Worm (Caenorhabditis elegans): ENCODE data around the gene F14H8.5.
A peak's percentile ranks its signal among the peaks of the same experiment; 100 is the strongest.
"Not testable (repeated sequence)": the region's sequence is repeated elsewhere in the genome, so short reads cannot be mapped to it uniquely, and the experiment has no call there.

F14H8.5 gene

DNA sequence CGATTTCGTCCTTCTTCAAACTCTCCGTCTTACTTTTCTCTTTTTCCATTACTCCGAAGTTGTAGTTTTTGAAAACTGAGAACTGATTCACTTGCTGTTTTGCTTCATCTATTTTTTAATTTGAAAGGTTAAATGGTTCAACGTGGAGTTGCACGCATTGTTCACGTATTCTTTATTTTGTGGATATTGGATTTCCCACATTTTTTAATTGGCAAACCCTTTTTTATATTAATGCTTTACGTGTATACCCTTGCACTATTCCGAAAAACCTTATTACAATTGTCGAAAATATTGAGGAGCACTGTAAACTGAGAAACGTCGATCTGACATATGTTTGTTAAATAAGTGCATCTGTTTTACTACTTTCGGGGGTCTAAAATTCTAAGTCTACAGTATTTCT, 15.9 kb downstream of the F14H8.5 start, which contains the start of gene melo-3:
TSS of gene melo-3 (minus strand) at position 101 of the 400 bp plus-strand sequence.
- TF ChIP-seq Y116A8C.19 (tag; optimal IDR thresholded peaks at IDR 0.05; ENCODE audit: borderline replicate concordance); dsc-1 (tag; optimal IDR thresholded peaks at IDR 0.05); ceh-88 (GFP tag; IDR thresholded peaks at IDR 0.05): not testable (repeated sequence)

DNA sequence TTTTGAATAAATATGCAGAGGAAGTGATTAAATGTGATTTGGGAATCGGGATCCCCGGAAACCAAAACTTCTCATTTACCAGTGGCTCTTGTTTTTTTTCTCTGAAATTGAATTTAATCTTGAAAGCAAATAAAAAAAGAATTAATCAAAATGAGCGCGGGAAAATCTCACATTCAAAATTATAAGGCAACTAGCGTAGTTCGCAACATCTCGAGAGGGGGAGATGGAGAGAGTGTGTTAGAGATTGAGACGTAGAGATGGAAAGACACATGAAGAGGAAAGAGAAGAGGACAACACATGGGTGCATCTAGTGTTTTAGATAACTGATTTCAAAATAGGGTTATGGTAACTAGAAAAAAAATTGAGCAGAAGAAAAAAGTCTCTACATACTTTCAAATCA, 27.3 kb downstream of the F14H8.5 start, which contains the start of gene sdc-3:
TSS of gene sdc-3 (minus strand) at position 101 of the 400 bp plus-strand sequence.
- peak; percentile 1 to 39 for TF ChIP-seq efl-1 (optimal IDR thresholded peaks at IDR 0.05)
- peak in 1 of 2 experiments; percentile 29 for TF ChIP-seq efl-1 (GFP tag; optimal IDR thresholded peaks at IDR 0.05 in 1 of 2)
- TF ChIP-seq nhr-20 (tag; optimal IDR thresholded peaks at IDR 0.05), result no peak
- TF ChIP-seq dpl-1 (GFP tag; optimal IDR thresholded peaks at IDR 0.05), result peak in 2 of 3 experiments; percentile 14 to 46
- TF ChIP-seq nhr-85 (tag), result peak; percentile 47

DNA sequence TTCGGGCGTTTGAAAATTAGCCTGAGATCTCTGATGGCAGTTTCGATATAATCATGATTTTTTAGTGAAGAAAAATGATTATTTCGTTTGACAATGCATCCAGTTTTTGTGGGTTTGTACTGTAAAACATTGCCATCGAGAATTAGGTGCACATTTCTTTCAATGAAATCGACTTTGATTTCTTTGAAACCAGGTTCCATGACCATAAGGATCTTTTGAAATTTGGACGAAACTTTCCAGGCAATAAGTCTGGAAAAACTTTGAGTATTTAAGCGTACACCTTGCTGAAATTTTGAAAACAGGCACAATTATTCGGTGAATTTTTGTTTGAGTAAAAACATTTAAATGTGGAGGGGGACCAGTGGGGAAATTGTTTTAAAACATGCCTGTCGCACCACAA, 30.9 kb downstream of the F14H8.5 start:
- TF ChIP-seq unc-130 (tag; optimal IDR thresholded peaks at IDR 0.05) (no peak), nhr-47 (tag; optimal IDR thresholded peaks at IDR 0.05) (no peak), mdl-1 (tag; optimal IDR thresholded peaks at IDR 0.05) (no peak), egl-27 (tag; optimal IDR thresholded peaks at IDR 0.05) (no peak), ces-1 (GFP tag; optimal IDR thresholded peaks at IDR 0.05) (no peak), mef-2 (tag; optimal IDR thresholded peaks at IDR 0.05) (no peak), vab-15 (tag; optimal IDR thresholded peaks at IDR 0.05) (no peak), aly-2 (tag; optimal IDR thresholded peaks at IDR 0.05) (no peak), C16A3.4 (tag; optimal IDR thresholded peaks at IDR 0.05) (no peak), sptf-1 (tag; optimal IDR thresholded peaks at IDR 0.05) (no peak), grh-1 (GFP tag; IDR thresholded peaks at IDR 0.05) (no peak), snpc-4 (tag; optimal IDR thresholded peaks at IDR 0.05) (no peak), dpl-1 (GFP tag; optimal IDR thresholded peaks at IDR 0.05) (no peak), hlh-17 (GFP tag; optimal IDR thresholded peaks at IDR 0.05; ENCODE audit: borderline replicate concordance) (no peak), elt-3 (tag; optimal IDR thresholded peaks at IDR 0.05) (no peak)

ce11 chrV:15052368-15052767, 31.5 kb downstream of the F14H8.5 start, which contains the start of the genes fbxa-82 and C25D7.5:
fbxa-82 (minus strand) TSS chrV:15052530.
C25D7.5 (plus strand) TSS chrV:15052650.
- TF ChIP-seq ztf-4 (tag; optimal IDR thresholded peaks at IDR 0.05), result no peak
- no peak for TF ChIP-seq ets-5 (GFP tag; IDR thresholded peaks at IDR 0.05)
- TF ChIP-seq pax-3 (tag; optimal IDR thresholded peaks at IDR 0.05), result no peak
- TF ChIP-seq rnt-1 (tag; optimal IDR thresholded peaks at IDR 0.05), result no peak
- no peak for TF ChIP-seq lin-13 (GFP tag; optimal IDR thresholded peaks at IDR 0.05)
- TF ChIP-seq nhr-90 (tag; optimal IDR thresholded peaks at IDR 0.05; ENCODE audit: poor library complexity), result no peak
- no peak for TF ChIP-seq dpl-1 (GFP tag; optimal IDR thresholded peaks at IDR 0.05)
- TF ChIP-seq lin-39 (tag; optimal IDR thresholded peaks at IDR 0.05), result no peak
- TF ChIP-seq nhr-85 (tag), result no peak
- no peak for TF ChIP-seq nhr-20 (tag; optimal IDR thresholded peaks at IDR 0.05)
- no peak for TF ChIP-seq zip-4 (GFP tag; optimal IDR thresholded peaks at IDR 0.05)
- no peak for TF ChIP-seq ceh-8 (GFP tag; optimal IDR thresholded peaks at IDR 0.05)
- no peak for TF ChIP-seq isw-1 (GFP tag; IDR thresholded peaks at IDR 0.05)
- no peak for TF ChIP-seq lin-35 (GFP tag; optimal IDR thresholded peaks at IDR 0.05)
- no peak for TF ChIP-seq mdl-1 (tag; optimal IDR thresholded peaks at IDR 0.05)
- no peak for TF ChIP-seq tlp-1 (tag; optimal IDR thresholded peaks at IDR 0.05)
- TF ChIP-seq hlh-4 (tag; optimal IDR thresholded peaks at IDR 0.05), result no peak
- no peak for TF ChIP-seq aly-2 (tag; optimal IDR thresholded peaks at IDR 0.05)

DNA sequence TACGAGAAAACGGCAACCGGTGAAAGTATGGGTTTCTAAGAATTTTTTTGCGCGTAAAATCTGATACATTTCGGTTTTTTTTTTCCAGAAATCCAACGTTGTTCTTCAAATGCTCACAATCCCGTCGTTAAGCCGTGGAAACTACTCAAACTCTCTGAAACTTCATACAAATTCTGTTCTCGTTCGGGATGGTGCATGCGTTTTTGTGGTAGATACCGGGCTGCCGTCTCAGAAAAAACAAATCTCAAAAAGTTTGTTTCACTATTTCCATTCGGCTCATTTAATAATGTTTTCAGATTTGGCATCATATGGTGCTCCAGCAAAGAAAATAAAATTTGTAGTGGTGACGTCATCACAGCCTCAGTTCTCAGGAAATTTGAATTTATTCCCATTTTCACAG, 33.9 kb downstream of the F14H8.5 start:
- TF ChIP-seq zip-4 (GFP tag; optimal IDR thresholded peaks at IDR 0.05) (no peak), unc-86 (tag; optimal IDR thresholded peaks at IDR 0.05) (no peak), nhr-12 (tag; optimal IDR thresholded peaks at IDR 0.05) (no peak), ceh-82 (tag; optimal IDR thresholded peaks at IDR 0.05) (no peak), sup-37 (GFP tag; optimal IDR thresholded peaks at IDR 0.05) (no peak), lin-13 (GFP tag; optimal IDR thresholded peaks at IDR 0.05) (no peak), nhr-20 (tag; optimal IDR thresholded peaks at IDR 0.05) (no peak), unc-130 (tag; optimal IDR thresholded peaks at IDR 0.05) (no peak), nhr-85 (tag) (no peak), unc-62 (GFP tag; optimal IDR thresholded peaks at IDR 0.05) (no peak), snu-23 (GFP tag; optimal IDR thresholded peaks at IDR 0.05) (no peak), Y116A8C.19 (tag; optimal IDR thresholded peaks at IDR 0.05; ENCODE audit: borderline replicate concordance) (no peak), dpl-1 (GFP tag; optimal IDR thresholded peaks at IDR 0.05) (no peak), nhr-47 (tag; optimal IDR thresholded peaks at IDR 0.05) (no peak), unc-98 (GFP tag; IDR thresholded peaks at IDR 0.05) (no peak), xbp-1 (tag; optimal IDR thresholded peaks at IDR 0.05) (no peak), egl-13 (tag; optimal IDR thresholded peaks at IDR 0.05) (no peak)

All from whole organism, L1 larva.